Fruit fly (Drosophila melanogaster) whole organism, pupa: ENCODE results near the gene CG12182.

ENCODE experiments used
- CG10348 ChIP-seq: fragments of 200-800 bp; sonication (Bioruptor generic); IDR thresholded peaks from 2 replicates; pipeline ENCODE4 v1.3.6; 2022; ENCODE audit warnings: missing biosample characterization, missing genetic modification characterization
- CG12605 ChIP-seq: fragments of 200-800 bp; sonication (Bioruptor generic); IDR thresholded peaks from 2 replicates; pipeline ENCODE4 v1.3.6; 2022; ENCODE audit warnings: missing biosample characterization, missing genetic modification characterization
- CG13204 ChIP-seq: fragments of 200-800 bp; sonication (Bioruptor generic); optimal IDR thresholded peaks from 2 replicates; lab custom pipeline; 2018; ENCODE audit warnings: missing biosample characterization, mild to moderate bottlenecking, missing genetic modification characterization, moderate library complexity
- CG14655 ChIP-seq: fragments of 200-800 bp; sonication (Bioruptor generic); optimal IDR thresholded peaks from 3 replicates; lab custom pipeline; 2017; ENCODE audit warnings: mild to moderate bottlenecking, missing biosample characterization, missing genetic modification reagents, missing genetic modification characterization
- CG15710 ChIP-seq: fragments of 200-800 bp; sonication (Bioruptor generic); optimal IDR thresholded peaks from 2 replicates; lab custom pipeline; 2018; ENCODE audit warnings: missing biosample characterization, mild to moderate bottlenecking, missing genetic modification characterization, moderate library complexity
- CG17806 ChIP-seq: fragments of 200-800 bp; sonication (Bioruptor generic); optimal IDR thresholded peaks from 2 replicates; lab custom pipeline; 2018; ENCODE audit warnings: missing biosample characterization, mild to moderate bottlenecking, missing genetic modification characterization, moderate library complexity
- CG32121 ChIP-seq: fragments of 200-800 bp; sonication (Bioruptor generic); IDR thresholded peaks from 2 replicates; pipeline ENCODE4 v1.3.6; 2022; ENCODE audit warnings: missing biosample characterization, missing genetic modification characterization
- CG34367 ChIP-seq: fragments of 200-800 bp; sonication (Bioruptor generic); optimal IDR thresholded peaks from 2 replicates; lab custom pipeline; 2018; ENCODE audit warnings: missing biosample characterization, mild to moderate bottlenecking, missing genetic modification characterization
- CG4496 ChIP-seq: fragments of 200-800 bp; sonication (Bioruptor generic); IDR thresholded peaks from 3 replicates; pipeline ENCODE4 v1.3.6; 2022; ENCODE audit warnings: missing biosample characterization, missing genetic modification characterization
- CG8159 ChIP-seq: fragments of 200-800 bp; sonication (Bioruptor generic); optimal IDR thresholded peaks from 3 replicates; lab custom pipeline; 2018; ENCODE audit warnings: missing biosample characterization, mild to moderate bottlenecking, missing genetic modification characterization, moderate library complexity
- CG8301 ChIP-seq: fragments of 200-800 bp; sonication (Bioruptor generic); optimal IDR thresholded peaks from 2 replicates; lab custom pipeline; 2018; ENCODE audit warnings: missing biosample characterization, mild to moderate bottlenecking, missing genetic modification characterization
- CG9948 ChIP-seq: fragments of 200-800 bp; sonication (Bioruptor generic); optimal IDR thresholded peaks from 2 replicates; lab custom pipeline; 2018; ENCODE audit warnings: missing biosample characterization, mild to moderate bottlenecking, missing genetic modification characterization, moderate library complexity
- D1 ChIP-seq: fragments of 200-800 bp; sonication (Bioruptor generic); optimal IDR thresholded peaks from 2 replicates; lab custom pipeline; 2018; ENCODE audit warnings: missing biosample characterization, mild to moderate bottlenecking, missing genetic modification characterization, moderate library complexity
- EcR ChIP-seq: fragments of 200-800 bp; sonication (Bioruptor generic); optimal IDR thresholded peaks from 3 replicates; lab custom pipeline; 2019; ENCODE audit warnings: missing biosample characterization, missing genetic modification characterization, mild to moderate bottlenecking, moderate library complexity, missing genetic modification reagents
- Ets98B ChIP-seq: fragments of 200-800 bp; sonication (Bioruptor generic); IDR thresholded peaks from 2 replicates; pipeline ENCODE4 v1.3.6; 2022; ENCODE audit warnings: missing biosample characterization, missing genetic modification characterization
- Pif1A ChIP-seq: fragments of 200-800 bp; sonication (Bioruptor generic); optimal IDR thresholded peaks from 3 replicates; lab custom pipeline; 2016; ENCODE audit warnings: missing biosample characterization, missing genetic modification characterization
- Pif1B ChIP-seq: fragments of 200-800 bp; sonication (Bioruptor generic); optimal IDR thresholded peaks from 3 replicates; lab custom pipeline; 2016; ENCODE audit warnings: missing biosample characterization, missing genetic modification characterization
- Snoo ChIP-seq: fragments of 200-800 bp; sonication (Bioruptor generic); optimal IDR thresholded peaks from 3 replicates; lab custom pipeline; 2017; ENCODE audit warnings: missing biosample characterization, mild to moderate bottlenecking, missing genetic modification characterization, inconsistent platforms
- fd96Ca ChIP-seq: fragments of 200-800 bp; sonication (Bioruptor generic); IDR thresholded peaks from 3 replicates; pipeline ENCODE4 v1.3.6; 2022; ENCODE audit warnings: missing biosample characterization, missing genetic modification characterization
- gl ChIP-seq: fragments of 200-800 bp; sonication (Bioruptor generic); optimal IDR thresholded peaks from 2 replicates; lab custom pipeline; 2018; ENCODE audit warnings: missing biosample characterization, mild to moderate bottlenecking, missing genetic modification characterization
- rn ChIP-seq: fragments of 200-800 bp; sonication (Bioruptor generic); IDR thresholded peaks from 2 replicates; pipeline ENCODE4 v1.3.6; 2022; ENCODE audit warnings: missing biosample characterization, missing genetic modification characterization

CG12182 gene

DNA sequence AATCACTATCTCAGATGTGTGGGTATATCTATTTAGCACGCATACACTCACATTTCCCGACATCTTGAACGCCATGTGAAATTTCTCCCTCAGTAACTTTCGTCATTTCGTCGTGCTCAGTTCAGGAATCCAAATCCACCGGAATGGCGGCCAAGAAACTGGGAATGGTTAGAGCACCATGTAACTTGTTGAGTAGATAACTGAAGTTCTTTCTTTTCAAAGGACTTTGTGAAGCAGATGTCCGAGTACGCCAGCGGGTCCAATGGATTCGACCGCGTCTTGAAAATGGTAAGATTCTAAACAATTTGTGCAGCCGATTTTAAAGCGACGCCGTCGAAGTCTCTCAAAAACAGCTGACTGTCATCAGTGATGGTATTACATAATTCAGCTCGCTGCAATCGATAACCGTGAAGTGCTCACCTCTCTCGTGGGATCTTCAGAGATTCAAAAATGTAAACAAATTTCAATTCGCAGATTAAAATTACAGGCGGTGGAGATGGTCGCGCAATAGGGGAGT lies at the start of gene CG12182, which contains the start of gene CG16985:
Gene CG12182, minus strand, starts transcription at position 366 of the 517 bp plus-strand sequence.
Gene CG16985, plus strand, starts transcription at position 84 of the 517 bp plus-strand sequence.
- TF ChIP-seq CG13204 (no peak), CG8301 (tag; lab: Kevin White, UChicago) (no peak), CG15710 (tag; lab: Kevin White, UChicago) (no peak), CG17806 (tag; lab: Kevin White, UChicago) (no peak), Pif1A (GFP tag; lab: Kevin White, UChicago) (no peak), CG32121 (no peak)
- TF ChIP-seq, all 21 proteins: peak for 0

DNA sequence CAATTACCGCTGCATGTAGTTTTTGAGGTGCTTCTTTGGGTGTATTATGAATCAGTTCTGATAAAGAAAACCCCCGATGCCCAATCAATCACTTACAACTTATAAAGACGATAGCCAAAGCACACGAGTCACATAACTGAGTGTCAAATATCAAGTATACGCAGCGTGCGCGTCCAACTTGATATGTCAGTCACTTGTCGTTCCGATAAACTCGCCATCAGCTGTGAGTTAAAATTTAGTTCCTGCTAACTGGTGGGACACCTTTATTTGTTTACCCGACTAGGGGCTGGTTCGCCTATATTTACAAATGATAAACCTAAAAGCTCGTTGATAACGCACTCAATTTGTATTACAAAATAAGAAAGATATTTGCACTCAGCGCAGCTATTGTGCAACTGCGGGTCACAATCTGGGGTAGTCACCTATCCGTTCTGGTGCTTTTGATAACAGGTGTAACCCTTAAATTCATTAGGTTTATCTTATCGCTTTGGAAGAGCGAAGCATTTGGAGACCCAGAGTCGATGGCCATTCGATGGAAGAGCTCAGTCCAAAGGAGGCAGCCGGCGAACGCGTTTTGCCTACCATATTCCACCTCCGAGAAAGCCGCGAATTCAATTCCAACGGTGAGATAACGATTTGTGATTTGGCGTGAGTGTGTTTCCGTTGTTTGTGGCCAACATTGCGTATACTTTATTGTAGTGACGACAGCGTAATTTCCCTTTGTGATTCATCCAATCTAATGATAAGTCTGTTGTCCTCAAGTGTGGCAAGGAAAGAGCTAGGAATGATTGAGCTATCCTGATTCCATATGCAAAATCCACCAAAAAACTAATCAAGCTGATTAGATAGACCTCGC lies 48.4 kb upstream of the CG12182 start, which contains the start of gene CG1246:
Gene CG1246, plus strand, starts transcription at position 526 of the 856 bp plus-strand sequence.
- no peak for TF ChIP-seq Pif1B (GFP tag; lab: Kevin White, UChicago)
- no peak for TF ChIP-seq CG10348 (GFP tag; lab: Robert Waterston, UW)
- TF ChIP-seq Pif1A (GFP tag; lab: Kevin White, UChicago): no peak
- TF ChIP-seq rn: no peak
- no peak for TF ChIP-seq Snoo (tag; lab: Kevin White, UChicago)
- TF ChIP-seq CG14655 (GFP tag; lab: Kevin White, UChicago): no peak
- no peak for TF ChIP-seq fd96Ca (GFP tag; lab: Robert Waterston, UW)
- TF ChIP-seq CG34367 (tag; lab: Kevin White, UChicago): no peak

DNA sequence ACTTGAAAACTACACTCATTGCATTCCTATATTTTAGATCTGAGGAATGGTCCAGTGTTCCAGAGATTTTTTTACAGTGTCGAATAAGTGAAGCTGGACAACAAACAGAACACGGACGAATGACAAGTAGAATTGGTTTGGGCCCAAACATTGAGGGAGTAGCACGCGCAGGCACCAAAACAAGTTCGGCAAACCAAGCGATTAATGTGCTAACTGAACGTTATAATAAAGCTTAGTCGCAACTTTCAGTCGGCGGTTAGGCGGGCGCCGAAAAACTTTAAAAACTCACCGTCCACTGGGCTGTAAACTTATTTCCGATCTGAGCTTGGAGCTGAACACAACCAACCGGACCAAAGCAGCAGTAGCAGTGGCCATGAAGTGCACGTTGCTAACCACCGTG lies 45.7 kb upstream of the CG12182 start, which contains the start of gene CG1143:
Gene CG1143, plus strand, starts transcription at position 301 of the 400 bp plus-strand sequence.
- no peak for TF ChIP-seq CG14655 (GFP tag; lab: Kevin White, UChicago)
- TF ChIP-seq rn: no peak
- TF ChIP-seq CG32121: no peak
- TF ChIP-seq CG17806 (tag; lab: Kevin White, UChicago): no peak
- TF ChIP-seq Pif1B (GFP tag; lab: Kevin White, UChicago): no peak
- TF ChIP-seq CG4496 (GFP tag; lab: Robert Waterston, UW): no peak
- no peak for TF ChIP-seq CG8159 (tag; lab: Kevin White, UChicago)
- no peak for TF ChIP-seq CG9948 (tag; lab: Kevin White, UChicago)
- no peak for TF ChIP-seq CG13204
- TF ChIP-seq CG10348 (GFP tag; lab: Robert Waterston, UW): no peak
- no peak for TF ChIP-seq Ets98B
- no peak for TF ChIP-seq CG15710 (tag; lab: Kevin White, UChicago)
- no peak for TF ChIP-seq fd96Ca (GFP tag; lab: Robert Waterston, UW)
- TF ChIP-seq EcR (GFP tag; lab: Kevin White, UChicago): no peak
- TF ChIP-seq Pif1A (GFP tag; lab: Kevin White, UChicago): no peak
- no peak for TF ChIP-seq gl
- TF ChIP-seq CG8301 (tag; lab: Kevin White, UChicago): no peak
- TF ChIP-seq Snoo (tag; lab: Kevin White, UChicago): no peak
- TF ChIP-seq CG12605 (GFP tag; lab: Robert Waterston, UW): no peak

DNA sequence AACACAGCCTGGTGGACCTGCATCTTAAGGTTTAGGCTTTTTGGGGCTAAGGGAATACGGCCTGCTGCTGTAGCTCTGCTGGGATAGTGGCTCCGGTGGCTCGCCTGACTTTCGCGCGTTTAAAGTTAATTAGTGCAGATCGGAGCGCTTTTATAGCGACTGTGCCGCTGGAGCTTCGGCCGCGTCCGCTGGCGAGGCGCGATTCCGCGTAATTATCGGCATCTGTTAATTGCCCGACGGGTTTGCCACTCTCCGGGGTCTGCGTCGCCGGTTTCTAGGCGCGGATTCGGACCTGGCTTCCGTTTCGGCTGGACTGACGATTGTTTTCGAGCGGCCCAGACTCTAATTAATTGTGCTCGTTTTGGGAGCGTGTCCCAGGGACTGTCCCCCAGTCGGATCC lies 43.9 kb upstream of the CG12182 start, which contains the start of gene CG14949:
Gene CG14949, minus strand, starts transcription at position 101 of the 400 bp plus-strand sequence.
- no peak for TF ChIP-seq CG17806 (tag; lab: Kevin White, UChicago)
- no peak for TF ChIP-seq CG12605 (GFP tag; lab: Robert Waterston, UW)
- TF ChIP-seq Snoo (tag; lab: Kevin White, UChicago): no peak
- TF ChIP-seq CG13204: no peak
- TF ChIP-seq gl: no peak
- no peak for TF ChIP-seq EcR (GFP tag; lab: Kevin White, UChicago)
- no peak for TF ChIP-seq CG34367 (tag; lab: Kevin White, UChicago)
- TF ChIP-seq CG8301 (tag; lab: Kevin White, UChicago): no peak
- TF ChIP-seq CG32121: no peak
- no peak for TF ChIP-seq CG9948 (tag; lab: Kevin White, UChicago)
- TF ChIP-seq rn: no peak
- no peak for TF ChIP-seq fd96Ca (GFP tag; lab: Robert Waterston, UW)
- no peak for TF ChIP-seq CG4496 (GFP tag; lab: Robert Waterston, UW)
- TF ChIP-seq CG15710 (tag; lab: Kevin White, UChicago): no peak
- TF ChIP-seq Pif1B (GFP tag; lab: Kevin White, UChicago): no peak
- TF ChIP-seq CG8159 (tag; lab: Kevin White, UChicago): no peak
- TF ChIP-seq Pif1A (GFP tag; lab: Kevin White, UChicago): no peak

DNA sequence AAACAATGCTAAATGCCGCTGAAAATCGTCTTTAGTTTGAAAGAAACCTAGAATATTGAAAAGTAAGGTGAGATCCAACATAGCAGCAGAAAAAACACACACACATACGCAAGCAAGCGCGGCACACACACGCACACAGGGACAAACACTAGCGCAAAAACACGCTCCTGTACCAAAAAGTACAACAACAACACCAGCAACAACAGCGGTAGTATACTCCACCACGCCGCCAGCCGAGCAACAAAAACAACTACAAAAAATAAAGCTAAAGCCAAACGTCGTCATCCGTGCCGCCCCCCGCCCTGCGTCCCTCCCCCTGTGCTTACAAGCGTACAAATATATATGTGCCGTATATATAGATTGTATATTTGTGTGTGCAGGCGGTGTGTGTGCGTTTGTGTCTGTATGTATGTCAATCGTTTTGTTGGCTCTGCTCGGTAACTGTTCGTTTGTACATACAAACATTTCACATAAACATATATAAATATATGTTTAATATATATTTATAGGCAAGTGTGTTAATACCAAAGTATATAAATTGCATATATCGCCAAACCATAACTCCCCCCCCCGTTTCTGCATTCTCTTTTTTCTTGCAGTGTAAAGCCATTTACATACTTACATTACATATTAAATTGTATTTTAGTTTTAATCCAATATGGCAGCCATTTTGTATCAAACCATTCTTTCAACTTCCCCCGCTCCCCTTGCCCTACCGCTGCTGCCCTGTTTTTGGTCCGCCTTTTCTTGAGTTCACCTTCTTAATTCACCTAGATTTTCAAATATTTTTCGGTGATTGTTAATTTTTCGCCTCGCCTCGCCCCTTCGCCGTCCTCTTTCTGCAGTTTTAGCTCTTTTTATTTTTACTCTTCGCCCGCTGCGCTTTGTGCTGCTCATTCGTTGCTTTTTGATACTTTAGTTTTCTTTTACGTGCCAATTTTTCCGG lies 36.9 kb upstream of the CG12182 start:
- TF ChIP-seq CG12605 (GFP tag; lab: Robert Waterston, UW) (peak; percentile 55), CG9948 (tag; lab: Kevin White, UChicago) (peak; percentile 27), CG8159 (tag; lab: Kevin White, UChicago) (peak; percentile 53), CG14655 (GFP tag; lab: Kevin White, UChicago) (no peak), Ets98B (peak; percentile 76; the same call in 1 of the 2 replicates), fd96Ca (GFP tag; lab: Robert Waterston, UW) (no peak; the same call in 2 of the 3 replicates), Pif1A (GFP tag; lab: Kevin White, UChicago) (no peak), CG34367 (tag; lab: Kevin White, UChicago) (no peak), CG13204 (peak; percentile 29), CG17806 (tag; lab: Kevin White, UChicago) (peak; percentile 65), CG15710 (tag; lab: Kevin White, UChicago) (peak; percentile 27), D1 (tag; lab: Kevin White, UChicago) (no peak), Snoo (tag; lab: Kevin White, UChicago) (no peak), EcR (GFP tag; lab: Kevin White, UChicago) (no peak), CG8301 (tag; lab: Kevin White, UChicago) (no peak), CG4496 (GFP tag; lab: Robert Waterston, UW) (peak; percentile 58; the same call in 1 of the 3 replicates), CG10348 (GFP tag; lab: Robert Waterston, UW) (no peak), Pif1B (GFP tag; lab: Kevin White, UChicago) (peak; percentile 55), CG32121 (peak; percentile 62), gl (no peak), rn (no peak)
